Fruit fly (Drosophila melanogaster) whole organism, embryonic: ENCODE results near the gene CG31549.
A peak's percentile ranks its signal among the peaks of the same experiment; 100 is the strongest.

Experiments
- CG10274 ChIP-seq: fragments of 200-800 bp; sonication (Bioruptor generic); optimal IDR thresholded peaks from 3 replicates; lab custom pipeline; 2017; ENCODE audit warnings: missing biosample characterization, mild to moderate bottlenecking, missing genetic modification characterization
- CG10431 ChIP-seq: fragments of 200-800 bp; sonication (Bioruptor generic); optimal IDR thresholded peaks from 3 replicates; lab custom pipeline; 2018; ENCODE audit warnings: missing biosample characterization, mild to moderate bottlenecking, missing genetic modification characterization
- CG10462 ChIP-seq: fragments of 200-800 bp; sonication (Bioruptor generic); optimal IDR thresholded peaks from 2 replicates; lab custom pipeline; 2016; ENCODE audit warnings: missing biosample characterization, missing genetic modification characterization
- CG10565 ChIP-seq: fragments of 200-800 bp; sonication (Bioruptor generic); optimal IDR thresholded peaks from 3 replicates; lab custom pipeline; 2016; ENCODE audit warnings: missing biosample characterization, mild to moderate bottlenecking, missing genetic modification characterization
- CG13894 ChIP-seq: fragments of 200-800 bp; sonication (Bioruptor generic); optimal IDR thresholded peaks from 3 replicates; lab custom pipeline; 2018; ENCODE audit warnings: missing biosample characterization, mild to moderate bottlenecking, missing genetic modification characterization, moderate library complexity
- CG17328 ChIP-seq: fragments of 200-800 bp; sonication (Bioruptor generic); IDR thresholded peaks from 2 replicates; pipeline ENCODE4 v1.3.6; 2022; ENCODE audit warnings: missing biosample characterization, missing genetic modification characterization
- CG17385 ChIP-seq: fragments of 200-800 bp; sonication (Bioruptor generic); optimal IDR thresholded peaks from 3 replicates; lab custom pipeline; 2018; ENCODE audit warnings: missing biosample characterization, mild to moderate bottlenecking, missing genetic modification characterization
- CG17829 ChIP-seq: fragments of 200-800 bp; optimal IDR thresholded peaks from 2 replicates; lab custom pipeline; 2019; ENCODE audit warnings: missing biosample characterization, mild to moderate bottlenecking, missing genetic modification characterization, moderate library complexity
- CG18011 ChIP-seq: fragments of 200-800 bp; sonication (Bioruptor generic); optimal IDR thresholded peaks from 2 replicates; lab custom pipeline; 2017; ENCODE audit warnings: missing biosample characterization, missing genetic modification characterization, mild to moderate bottlenecking, moderate library complexity, missing genotype
- CG5953 ChIP-seq: fragments of 200-800 bp; sonication (Bioruptor generic); IDR thresholded peaks from 2 replicates; pipeline ENCODE4 v1.3.6; 2022; ENCODE audit warnings: missing biosample characterization, missing genetic modification characterization
- CG7928 ChIP-seq: fragments of 200-800 bp; sonication (Bioruptor generic); optimal IDR thresholded peaks from 2 replicates; lab custom pipeline; 2017; ENCODE audit warnings: missing biosample characterization, mild to moderate bottlenecking, missing genetic modification characterization
- CG8089 ChIP-seq: fragments of 200-800 bp; sonication (Bioruptor generic); optimal IDR thresholded peaks from 3 replicates; lab custom pipeline; 2016; ENCODE audit warnings: missing biosample characterization, missing genetic modification characterization
- CG8388 ChIP-seq: fragments of 200-800 bp; sonication (Bioruptor generic); optimal IDR thresholded peaks from 2 replicates; lab custom pipeline; 2019; ENCODE audit warnings: missing biosample characterization, mild to moderate bottlenecking, missing genetic modification characterization, moderate library complexity
- CG9609 ChIP-seq: fragments of 200-800 bp; sonication (Bioruptor generic); optimal IDR thresholded peaks from 3 replicates; lab custom pipeline; 2016; ENCODE audit warnings: missing biosample characterization, missing genetic modification characterization
- HHEX ChIP-seq: fragments of 200-800 bp; sonication (Bioruptor generic); optimal IDR thresholded peaks from 3 replicates; lab custom pipeline; 2017; ENCODE audit warnings: missing biosample characterization, mild to moderate bottlenecking, missing genetic modification characterization, missing genetic modification reagents
- Hr39 ChIP-seq: fragments of >200 bp; optimal IDR thresholded peaks from 2 replicates; lab custom pipeline; 2017
- Lhr ChIP-seq: fragments of 200-800 bp; sonication (Bioruptor generic); optimal IDR thresholded peaks from 3 replicates; lab custom pipeline; 2017; ENCODE audit warnings: mild to moderate bottlenecking, missing biosample characterization, missing genetic modification reagents, missing genetic modification characterization
- Lpt ChIP-seq: fragments of >200 bp; optimal IDR thresholded peaks from 2 replicates; lab custom pipeline; 2018; ENCODE audit warnings: missing biosample characterization, missing genetic modification characterization
- MESR4 ChIP-seq: fragments of 200-800 bp; sonication (Bioruptor generic); optimal IDR thresholded peaks from 2 replicates; lab custom pipeline; 2018; ENCODE audit warnings: missing biosample characterization, mild to moderate bottlenecking, missing genetic modification characterization, moderate library complexity
- Myb ChIP-seq: fragments of 200-800 bp; sonication (Bioruptor generic); optimal IDR thresholded peaks from 2 replicates; lab custom pipeline; 2016; ENCODE audit warnings: missing biosample characterization, missing genetic modification characterization
- NFAT ChIP-seq: fragments of 200-800 bp; sonication (Bioruptor generic); IDR thresholded peaks from 2 replicates; pipeline ENCODE4 v1.3.6; 2022; ENCODE audit warnings: missing biosample characterization, missing genetic modification characterization
- Nf-YC ChIP-seq: fragments of 200-800 bp; optimal IDR thresholded peaks from 3 replicates; lab custom pipeline; 2019; ENCODE audit warnings: missing biosample characterization, mild to moderate bottlenecking, missing genetic modification characterization, moderate library complexity
- Stat92E ChIP-seq, 3 experiments: fragments of >200 bp in 2 of 3; fragments of 200-800 bp in 1 of 3; sonication (Bioruptor generic) in 1 of 3; optimal IDR thresholded peaks; 2 replicates each; lab custom pipeline; 2017 to 2019; ENCODE audit warnings: missing biosample characterization in 3 of 3, missing genetic modification characterization in 3 of 3, mild to moderate bottlenecking in 1 of 3, moderate library complexity in 1 of 3
- TFAM ChIP-seq: fragments of 200-800 bp; sonication (Bioruptor generic); optimal IDR thresholded peaks from 2 replicates; lab custom pipeline; 2017; ENCODE audit warnings: missing biosample characterization, missing genetic modification characterization, inconsistent platforms
- ato ChIP-seq: fragments of 200-800 bp; sonication (Bioruptor generic); IDR thresholded peaks from 2 replicates; pipeline ENCODE4 v1.3.6; 2022; ENCODE audit warnings: missing biosample characterization, missing genetic modification characterization; ENCODE audit not compliant: partially characterized antibody
- da ChIP-seq: fragments of 200-800 bp; sonication (Bioruptor generic); optimal IDR thresholded peaks from 2 replicates; lab custom pipeline; 2016; ENCODE audit warnings: missing biosample characterization, missing genetic modification characterization
- dati ChIP-seq: fragments of 200-800 bp; sonication (Bioruptor generic); IDR thresholded peaks from 2 replicates; pipeline ENCODE4 v1.3.6; 2022; ENCODE audit warnings: missing biosample characterization, missing genetic modification characterization
- eyg ChIP-seq: fragments of 200-800 bp; sonication (Bioruptor generic); optimal IDR thresholded peaks from 3 replicates; lab custom pipeline; 2016; ENCODE audit warnings: missing biosample characterization, missing genetic modification characterization
- fru ChIP-seq: fragments of >200 bp; optimal IDR thresholded peaks from 2 replicates; lab custom pipeline; 2017
- gce ChIP-seq: fragments of 200-800 bp; sonication (Bioruptor generic); IDR thresholded peaks from 3 replicates; pipeline ENCODE4 v1.3.6; 2022; ENCODE audit warnings: missing biosample characterization, missing genetic modification characterization
- grau ChIP-seq: fragments of 200-800 bp; optimal IDR thresholded peaks from 3 replicates; lab custom pipeline; 2019; ENCODE audit warnings: missing biosample characterization, mild to moderate bottlenecking, missing genetic modification characterization, moderate library complexity
- gsb ChIP-seq: fragments of 200-800 bp; sonication (Bioruptor generic); IDR thresholded peaks from 2 replicates; pipeline ENCODE4 v1.3.6; 2022; ENCODE audit warnings: missing biosample characterization, missing genetic modification characterization
- hb ChIP-seq: fragments of 200-800 bp; sonication (Bioruptor generic); IDR thresholded peaks from 3 replicates; pipeline ENCODE4 v1.3.6; 2022; ENCODE audit warnings: missing biosample characterization, missing genetic modification characterization; ENCODE audit not compliant: partially characterized antibody
- hbn ChIP-seq: fragments of 200-800 bp; sonication (Bioruptor generic); IDR thresholded peaks from 2 replicates; pipeline ENCODE4 v1.3.6; 2022; ENCODE audit warnings: missing biosample characterization, missing genetic modification characterization; ENCODE audit not compliant: partially characterized antibody
- inv ChIP-seq: fragments of 200-800 bp; sonication (Bioruptor generic); IDR thresholded peaks from 2 replicates; pipeline ENCODE4 v1.3.6; 2022; ENCODE audit warnings: missing biosample characterization, missing genetic modification characterization; ENCODE audit not compliant: partially characterized antibody
- klu ChIP-seq: fragments of 200-800 bp; sonication (Bioruptor generic); IDR thresholded peaks from 2 replicates; pipeline ENCODE4 v1.3.6; 2022; ENCODE audit warnings: missing biosample characterization, missing genetic modification characterization
- lola ChIP-seq, 3 experiments: fragments of >200 bp in 2 of 3; fragments of 200-800 bp in 1 of 3; sonication (Bioruptor generic) in 1 of 3; optimal IDR thresholded peaks; 2 replicates each; lab custom pipeline; 2017 to 2019; ENCODE audit warnings: missing biosample characterization in 3 of 3, missing genetic modification characterization in 3 of 3, mild to moderate bottlenecking in 1 of 3, moderate library complexity in 1 of 3
- mld ChIP-seq: fragments of 200-800 bp; sonication (Bioruptor generic); IDR thresholded peaks from 3 replicates; pipeline ENCODE4 v1.3.6; 2022; ENCODE audit warnings: missing biosample characterization, missing genetic modification characterization; ENCODE audit not compliant: partially characterized antibody
- nerfin-1 ChIP-seq: fragments of 200-800 bp; sonication (Bioruptor generic); optimal IDR thresholded peaks from 3 replicates; lab custom pipeline; 2019; ENCODE audit warnings: missing biosample characterization, mild to moderate bottlenecking, missing genetic modification characterization, moderate library complexity
- pan ChIP-seq, 4 experiments: fragments of >200 bp in 3 of 4; fragments of 200-800 bp in 1 of 4; sonication (Bioruptor generic) in 1 of 4; optimal IDR thresholded peaks in 3 of 4; IDR thresholded peaks in 1 of 4; 2 replicates each; pipeline versions ENCODE4 v1.3.6 to Lab custom; 2017 to 2022; ENCODE audit warnings: missing biosample characterization in 2 of 4, missing genetic modification characterization in 2 of 4, mixed read lengths in 1 of 4
- peb ChIP-seq: fragments of 200-800 bp; sonication (Bioruptor generic); IDR thresholded peaks from 2 replicates; pipeline ENCODE4 v1.3.6; 2022; ENCODE audit warnings: missing biosample characterization, missing genetic modification characterization
- pros ChIP-seq: fragments of 200-800 bp; sonication (Bioruptor generic); optimal IDR thresholded peaks from 3 replicates; lab custom pipeline; 2019; ENCODE audit warnings: missing biosample characterization, mild to moderate bottlenecking, missing genetic modification characterization, moderate library complexity
- ro ChIP-seq: fragments of 200-800 bp; sonication (Bioruptor generic); IDR thresholded peaks from 2 replicates; pipeline ENCODE4 v1.3.6; 2022; ENCODE audit warnings: missing biosample characterization, missing genetic modification characterization
- schlank ChIP-seq: fragments of 200-800 bp; sonication (Bioruptor generic); optimal IDR thresholded peaks from 2 replicates; lab custom pipeline; 2018; ENCODE audit warnings: missing biosample characterization, mild to moderate bottlenecking, missing genetic modification characterization
- slp2 ChIP-seq: fragments of 200-800 bp; sonication (Bioruptor generic); optimal IDR thresholded peaks from 2 replicates; lab custom pipeline; 2016; ENCODE audit warnings: missing biosample characterization, missing genetic modification characterization
- tgo ChIP-seq: fragments of 200-800 bp; sonication (Bioruptor generic); IDR thresholded peaks from 3 replicates; pipeline ENCODE4 v1.3.6; 2022; ENCODE audit warnings: missing biosample characterization, missing genetic modification characterization
- tx ChIP-seq: fragments of 200-800 bp; sonication (Bioruptor generic); optimal IDR thresholded peaks from 2 replicates; lab custom pipeline; 2016; ENCODE audit warnings: missing biosample characterization, missing genetic modification characterization
- wek ChIP-seq: fragments of 200-800 bp; sonication (Bioruptor generic); optimal IDR thresholded peaks from 3 replicates; lab custom pipeline; 2018; ENCODE audit warnings: missing biosample characterization, mild to moderate bottlenecking, missing genetic modification characterization, moderate library complexity

CG31549 gene

DNA sequence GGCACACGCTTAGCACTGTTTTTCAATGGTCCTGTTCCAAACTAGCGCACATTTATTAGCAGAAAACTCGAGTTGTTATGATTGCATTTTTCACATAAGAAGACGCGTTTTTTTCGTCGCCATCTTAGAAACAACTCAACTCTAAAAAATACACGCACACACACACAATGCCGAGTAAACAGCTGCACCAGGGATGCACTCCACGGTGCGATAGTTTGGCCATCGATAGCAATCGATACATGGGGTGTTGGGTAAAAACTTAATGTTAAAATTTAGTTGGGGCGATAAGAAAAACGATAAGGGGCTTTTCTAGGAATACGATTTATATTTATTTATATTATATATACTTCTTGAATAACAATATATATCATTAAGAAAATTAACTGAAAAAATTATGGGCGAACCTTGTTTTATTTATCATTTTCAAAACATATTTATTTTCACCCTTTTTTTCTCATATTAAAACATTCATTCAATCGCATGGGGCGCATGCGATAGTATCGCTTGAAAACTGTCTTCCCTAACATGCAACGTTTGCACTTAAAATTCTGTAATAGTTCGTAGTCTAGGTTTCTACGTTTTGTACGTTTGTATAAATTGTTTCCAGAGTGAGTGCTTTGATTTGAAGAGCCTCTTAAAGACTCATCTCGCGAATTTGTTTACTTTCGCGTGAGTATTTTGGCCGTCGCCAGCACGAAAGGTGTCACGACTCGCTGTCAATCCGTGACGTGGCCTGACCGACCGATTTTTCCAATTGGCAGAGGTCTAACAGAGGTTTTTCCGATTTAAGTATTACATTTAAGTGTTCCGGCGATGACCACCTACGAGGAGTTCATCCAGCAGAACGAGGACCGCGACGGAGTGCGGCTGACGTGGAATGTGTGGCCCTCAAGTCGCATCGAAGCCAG is 16.8 kb downstream of the CG31549 start, which contains the start of the genes MTA1-like and Sec23 (continued):
- TF ChIP-seq Lhr, result peak; percentile 4
- no peak for TF ChIP-seq CG5953 (GFP tag; lab: Robert Waterston, UW)
- no peak for TF ChIP-seq eyg (GFP tag; lab: Kevin White, UChicago)
- peak; percentile 78 for TF ChIP-seq CG17829 (tag; lab: Kevin White, UChicago)
- no peak for TF ChIP-seq CG8089 (GFP tag; lab: Kevin White, UChicago)
- peak; percentile 31 for TF ChIP-seq CG10462 (GFP tag; lab: Kevin White, UChicago)
- peak in 1 of 3 experiments; percentile 48 for TF ChIP-seq Stat92E (GFP tag; optimal IDR thresholded peaks at IDR 0.05; lab: Kevin White, UChicago)
- TF ChIP-seq HHEX (GFP tag; lab: Kevin White, UChicago), result no peak
- TF ChIP-seq lola (GFP tag; optimal IDR thresholded peaks at IDR 0.05; lab: Kevin White, UChicago), result peak in 1 of 3 experiments; percentile 61
- no peak for TF ChIP-seq slp2 (GFP tag; lab: Kevin White, UChicago)
- TF ChIP-seq hb (GFP tag; lab: Robert Waterston, UW), result peak; percentile 96
- TF ChIP-seq schlank (tag; lab: Kevin White, UChicago), result no peak
- TF ChIP-seq CG9609 (GFP tag; lab: Kevin White, UChicago), result peak; percentile 22
- TF ChIP-seq hbn, result peak; percentile 88
- TF ChIP-seq CG8388, result peak; percentile 28
- peak; percentile 63 for TF ChIP-seq grau
- TF ChIP-seq gce, result no peak
- TF ChIP-seq Nf-YC (tag; lab: Kevin White, UChicago), result peak; percentile 69
- TF ChIP-seq da (GFP tag; lab: Kevin White, UChicago), result no peak
- no peak for TF ChIP-seq pan (optimal IDR thresholded peaks at IDR 0.05; lab: Kevin White, UChicago)
- peak in 1 of 2 experiments; percentile 17 for TF ChIP-seq pan (GFP tag; optimal IDR thresholded peaks at IDR 0.05 in 1 of 2, IDR thresholded peaks at IDR 0.05 in 1 of 2)
- peak; percentile 27 for TF ChIP-seq CG18011 (GFP tag; lab: Kevin White, UChicago)
- no peak for TF ChIP-seq CG10565 (GFP tag; lab: Kevin White, UChicago)
- no peak for TF ChIP-seq Hr39 (lab: Kevin White, UChicago)
- peak; percentile 9 for TF ChIP-seq nerfin-1 (tag; lab: Kevin White, UChicago)
- peak; percentile 86 for TF ChIP-seq MESR4 (GFP tag; lab: Kevin White, UChicago)
- no peak for TF ChIP-seq wek (GFP tag; lab: Kevin White, UChicago)
- peak; percentile 29 for TF ChIP-seq CG17385 (GFP tag; lab: Kevin White, UChicago)
- TF ChIP-seq CG13894 (tag; lab: Kevin White, UChicago), result peak; percentile 37
- TF ChIP-seq gsb (GFP tag; lab: Robert Waterston, UW), result no peak
- peak; percentile 96 for TF ChIP-seq inv (GFP tag; lab: Robert Waterston, UW)
- peak; percentile 91 for TF ChIP-seq mld
- TF ChIP-seq tgo (GFP tag; lab: Robert Waterston, UW), result peak; percentile 40; the same call in 1 of the 3 replicates
- TF ChIP-seq Myb, result no peak
- no peak for TF ChIP-seq NFAT
- no peak for TF ChIP-seq CG17328 (GFP tag; lab: Robert Waterston, UW)
- TF ChIP-seq klu (GFP tag; lab: Robert Waterston, UW), result no peak
- TF ChIP-seq CG10274, result no peak
- TF ChIP-seq pros (GFP tag; lab: Kevin White, UChicago), result peak; percentile 97
- no peak for TF ChIP-seq ro (GFP tag; lab: Robert Waterston, UW)
- TF ChIP-seq peb, result no peak
- TF ChIP-seq Lpt (GFP tag; lab: Kevin White, UChicago), result no peak
- TF ChIP-seq tx (GFP tag; lab: Kevin White, UChicago), result peak; percentile 14
- TF ChIP-seq fru (lab: Kevin White, UChicago), result no peak
- TF ChIP-seq ato (GFP tag; lab: Robert Waterston, UW), result peak; percentile 76
- peak; percentile 91 for TF ChIP-seq CG7928 (GFP tag; lab: Kevin White, UChicago)
- TF ChIP-seq CG10431 (GFP tag; lab: Kevin White, UChicago), result peak; percentile 57
- TF ChIP-seq dati (GFP tag; lab: Robert Waterston, UW), result no peak
- TF ChIP-seq TFAM, result no peak
